Worm (Caenorhabditis elegans): Measurements from ENCODE around the gene anat-1.

Gene anat-1

DNA sequence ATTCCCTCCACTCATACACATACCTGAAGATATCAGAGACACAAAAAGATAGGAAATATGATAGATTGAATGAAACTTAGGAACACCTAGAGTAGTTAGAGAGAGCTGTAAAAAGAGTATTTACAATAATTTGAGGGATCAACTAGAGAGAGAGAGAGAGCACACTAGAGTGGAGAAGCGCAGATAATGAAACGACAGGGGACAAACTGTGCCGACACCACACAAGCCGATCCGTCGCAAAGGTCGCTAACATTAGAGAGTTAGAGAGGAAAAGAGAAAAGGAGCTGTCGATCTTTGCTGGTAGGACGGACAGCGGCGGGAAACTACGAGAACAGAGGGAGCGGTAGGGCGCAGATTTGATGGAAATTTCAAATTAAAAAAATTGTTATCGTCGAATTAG lies 14.5 kb downstream of the anat-1 start, which contains the start of gene dyci-1 (continued):
- TF ChIP-seq elt-2 (tag; optimal IDR thresholded peaks at IDR 0.05): no peak

DNA sequence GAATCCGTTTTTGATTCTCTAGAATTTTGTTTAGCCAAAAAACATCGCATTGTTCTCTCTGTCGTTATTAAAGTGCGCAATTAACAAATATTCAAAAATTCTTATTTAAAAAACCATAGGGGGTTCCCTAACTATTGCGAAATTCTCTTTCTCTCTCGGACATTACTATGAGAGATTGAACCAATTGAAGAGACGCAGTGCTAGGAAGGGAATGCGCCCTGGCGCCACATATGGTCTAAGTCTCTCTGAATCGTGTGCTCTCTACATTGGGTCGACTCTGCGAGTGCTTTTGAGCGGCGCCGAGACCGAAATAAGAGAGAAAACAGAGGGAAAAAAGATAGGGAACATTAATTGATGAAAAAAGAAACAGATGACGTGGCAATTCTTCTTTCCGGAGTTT lies 15.2 kb downstream of the anat-1 start:
- TF ChIP-seq ceh-82 (tag; optimal IDR thresholded peaks at IDR 0.05) (peak; percentile 47 to 78 (median 78)), lsy-2 (tag; optimal IDR thresholded peaks at IDR 0.05) (peak; percentile 65 to 68), sox-4 (tag; optimal IDR thresholded peaks at IDR 0.05) (no peak), xbp-1 (tag; optimal IDR thresholded peaks at IDR 0.05) (peak; percentile 68), tbx-2 (tag; optimal IDR thresholded peaks at IDR 0.05) (peak; percentile 71), aly-2 (tag; optimal IDR thresholded peaks at IDR 0.05) (peak; percentile 9), efl-3 (GFP tag; optimal IDR thresholded peaks at IDR 0.05) (no peak), nhr-77 (tag; optimal IDR thresholded peaks at IDR 0.05) (peak; percentile 52), unc-30 (tag; optimal IDR thresholded peaks at IDR 0.05) (no peak), zip-4 (GFP tag; optimal IDR thresholded peaks at IDR 0.05) (peak; percentile 98), fkh-4 (tag; optimal IDR thresholded peaks at IDR 0.05; ENCODE audit: borderline replicate concordance) (peak; percentile 57), C04F5.9 (tag; optimal IDR thresholded peaks at IDR 0.05) (no peak), ceh-88 (GFP tag; IDR thresholded peaks at IDR 0.05) (no peak), C16A3.4 (tag; optimal IDR thresholded peaks at IDR 0.05) (no peak), dpl-1 (GFP tag; optimal IDR thresholded peaks at IDR 0.05) (peak; percentile 47 to 66 (median 56)), mef-2 (tag; optimal IDR thresholded peaks at IDR 0.05) (peak; percentile 13), hpl-2 (GFP tag; optimal IDR thresholded peaks at IDR 0.05) (peak; percentile 50), ceh-90 (tag; optimal IDR thresholded peaks at IDR 0.05) (no peak), lin-35 (GFP tag; optimal IDR thresholded peaks at IDR 0.05) (peak; percentile 52 to 62), sup-37 (GFP tag; optimal IDR thresholded peaks at IDR 0.05) (peak; percentile 27), nhr-12 (tag; optimal IDR thresholded peaks at IDR 0.05) (no peak), nhr-90 (tag; optimal IDR thresholded peaks at IDR 0.05; ENCODE audit: poor library complexity) (peak; percentile 38), lin-14 (GFP tag; optimal IDR thresholded peaks at IDR 0.05) (peak; percentile 96), C34B4.2 (tag; optimal IDR thresholded peaks at IDR 0.05) (no peak), vab-15 (tag; optimal IDR thresholded peaks at IDR 0.05) (no peak), irx-1 (tag; optimal IDR thresholded peaks at IDR 0.05) (peak; percentile 37), nhr-47 (tag; optimal IDR thresholded peaks at IDR 0.05) (peak; percentile 72), pax-3 (tag; optimal IDR thresholded peaks at IDR 0.05) (no peak), unc-86 (tag; optimal IDR thresholded peaks at IDR 0.05) (peak; percentile 53), nhr-19 (GFP tag; conservative IDR thresholded peaks at IDR 0.05) (peak; percentile 71), nhr-237 (tag; optimal IDR thresholded peaks at IDR 0.05) (peak; percentile 25), aha-1 (tag; optimal IDR thresholded peaks at IDR 0.05) (no peak), swsn-7 (tag; optimal IDR thresholded peaks at IDR 0.05) (peak; percentile 76), fkh-8 (tag; optimal IDR thresholded peaks at IDR 0.05) (peak; percentile 35), F16B12.6 (tag; optimal IDR thresholded peaks at IDR 0.05) (peak; percentile 18), ceh-8 (GFP tag; optimal IDR thresholded peaks at IDR 0.05) (peak; percentile 1), rnt-1 (tag; optimal IDR thresholded peaks at IDR 0.05) (peak; percentile 77), mdl-1 (tag; optimal IDR thresholded peaks at IDR 0.05) (peak in 1 of 2 experiments; percentile 49), blmp-1 (tag; optimal IDR thresholded peaks at IDR 0.05) (peak; percentile 39), nhr-85 (tag) (no peak), hlh-4 (tag; optimal IDR thresholded peaks at IDR 0.05) (no peak), ama-1 (optimal IDR thresholded peaks at IDR 0.05) (peak; percentile 19), elt-2 (tag; optimal IDR thresholded peaks at IDR 0.05) (peak; percentile 39), ztf-4 (tag; optimal IDR thresholded peaks at IDR 0.05) (peak; percentile 14), isw-1 (GFP tag; IDR thresholded peaks at IDR 0.05) (peak; percentile 67), mep-1 (tag; optimal IDR thresholded peaks at IDR 0.05) (peak; percentile 87), unc-98 (GFP tag; IDR thresholded peaks at IDR 0.05) (no peak), elt-3 (tag; optimal IDR thresholded peaks at IDR 0.05) (peak in 1 of 6 experiments; percentile 41), nhr-71 (tag; optimal IDR thresholded peaks at IDR 0.05) (peak; percentile 88), mab-9 (GFP tag; IDR thresholded peaks at IDR 0.05) (no peak), nhr-28 (tag; optimal IDR thresholded peaks at IDR 0.05) (no peak), snu-23 (GFP tag; optimal IDR thresholded peaks at IDR 0.05) (peak; percentile 89)
